Worm (Caenorhabditis elegans) whole organism, midembryonic: ENCODE measurements around the gene gars-1.

Source experiments
- T22C8.4 ChIP-seq: fragments of 200-800 bp; sonication (Bioruptor generic); IDR thresholded peaks from 2 replicates; pipeline ENCODE4 v1.3.6; 2022; ENCODE audit warnings: missing genetic modification characterization, missing compliant biosample characterization
- flt-1 ChIP-seq: fragments of 200-800 bp; sonication (Bioruptor generic); IDR thresholded peaks from 2 replicates; pipeline ENCODE4 v1.3.6; 2022; ENCODE audit warnings: missing genetic modification characterization, missing compliant biosample characterization
- klf-2 ChIP-seq: fragments of 200-800 bp; sonication (Bioruptor generic); conservative IDR thresholded peaks from 2 replicates; pipeline ENCODE4 v1.3.6; 2022; ENCODE audit warnings: missing genetic modification reagents, missing genetic modification characterization, missing compliant biosample characterization
- ref-1 ChIP-seq: fragments of 200-800 bp; sonication (Bioruptor generic); conservative IDR thresholded peaks from 2 replicates; pipeline ENCODE4 v1.3.6; 2022; ENCODE audit warnings: missing genetic modification reagents, missing genetic modification characterization, missing compliant biosample characterization
- tab-1 ChIP-seq: fragments of 200-800 bp; sonication (Bioruptor generic); IDR thresholded peaks from 2 replicates; pipeline ENCODE4 v1.3.6; 2022; ENCODE audit warnings: missing genetic modification characterization, missing compliant biosample characterization

ce11 chrIII:5137099-5137498 is 26.3 kb downstream of the gars-1 start:
- no peak for TF ChIP-seq T22C8.4 (GFP tag; lab: Robert Waterston, UW)
- TF ChIP-seq flt-1 (GFP tag; lab: Robert Waterston, UW): no peak
- no peak for TF ChIP-seq klf-2 (GFP tag; lab: Robert Waterston, UW)
- TF ChIP-seq tab-1 (GFP tag; lab: Robert Waterston, UW): no peak
- TF ChIP-seq ref-1 (GFP tag; lab: Robert Waterston, UW): no peak
